Fruit fly (Drosophila melanogaster): Measurements from ENCODE around the gene sloth1.

sloth1 gene

dm6 chrX:7001135-7001769 lies 9.9 kb upstream of the sloth1 start (continued):
- TF ChIP-seq CG31627 (GFP tag; optimal IDR thresholded peaks at IDR 0.05) = no peak
- peak; percentile 74 for TF ChIP-seq Eip78C (GFP tag)
- TF ChIP-seq CG6808 (GFP tag; optimal IDR thresholded peaks at IDR 0.05) = no peak
- no peak for TF ChIP-seq CG11902 (GFP tag; optimal IDR thresholded peaks at IDR 0.05)
- no peak for TF ChIP-seq CG4318 (GFP tag; optimal IDR thresholded peaks at IDR 0.05)
- peak; percentile 62 for TF ChIP-seq topi (GFP tag; optimal IDR thresholded peaks at IDR 0.05)
- no peak for TF ChIP-seq CG6163 (GFP tag; IDR thresholded peaks at IDR 0.05)
- no peak for TF ChIP-seq Blimp-1 (GFP tag; optimal IDR thresholded peaks at IDR 0.05)

- no peak for TF ChIP-seq Ets96B (tag; optimal IDR thresholded peaks at IDR 0.05)
- peak; percentile 98 for TF ChIP-seq fkh (GFP tag; optimal IDR thresholded peaks at IDR 0.05)
- TF ChIP-seq CG15336 (GFP tag; IDR thresholded peaks at IDR 0.05) = no peak
- TF ChIP-seq Blimp-1 (GFP tag; optimal IDR thresholded peaks at IDR 0.05) = no peak
- no peak for TF ChIP-seq achi (GFP tag; optimal IDR thresholded peaks at IDR 0.05)
- TF ChIP-seq cyc (GFP tag; optimal IDR thresholded peaks at IDR 0.05) = no peak
- no peak for TF ChIP-seq ss (GFP tag; optimal IDR thresholded peaks at IDR 0.05)
- no peak for TF ChIP-seq CG10631 (GFP tag; optimal IDR thresholded peaks at IDR 0.05)
- TF ChIP-seq Sox102F (GFP tag; optimal IDR thresholded peaks at IDR 0.05) = no peak
- TF ChIP-seq CG4318 (GFP tag; optimal IDR thresholded peaks at IDR 0.05) = no peak
- TF ChIP-seq svp (GFP tag) = peak; percentile 30
- TF ChIP-seq net (GFP tag; optimal IDR thresholded peaks at IDR 0.05) = no peak
- TF ChIP-seq fd85E (GFP tag; optimal IDR thresholded peaks at IDR 0.05) = no peak
- TF ChIP-seq Eip78C (GFP tag) = peak; percentile 31
- TF ChIP-seq Ets21C (GFP tag; optimal IDR thresholded peaks at IDR 0.05) = no peak
- TF ChIP-seq Met (GFP tag; optimal IDR thresholded peaks at IDR 0.05) = peak; percentile 3
- TF ChIP-seq fd59A (GFP tag; optimal IDR thresholded peaks at IDR 0.05) = no peak
- TF ChIP-seq CG16779 (tag; optimal IDR thresholded peaks at IDR 0.05) = no peak
- TF ChIP-seq dsx (GFP tag; optimal IDR thresholded peaks at IDR 0.05; ENCODE audit: poor library complexity, severe bottlenecking) = no peak
Measured at dm6 chrX:7004101-7004700, 7.0 kb upstream of the sloth1 start.

dm6 chrX:7005444-7005843 lies 5.7 kb upstream of the sloth1 start:
- no peak for TF ChIP-seq vri (GFP tag; optimal IDR thresholded peaks at IDR 0.05)
- TF ChIP-seq net (GFP tag; optimal IDR thresholded peaks at IDR 0.05) = no peak
- no peak for TF ChIP-seq eg (GFP tag; IDR thresholded peaks at IDR 0.05)
- no peak for TF ChIP-seq fd59A (GFP tag; optimal IDR thresholded peaks at IDR 0.05)
- no peak for TF ChIP-seq Ets21C (GFP tag; optimal IDR thresholded peaks at IDR 0.05)
- no peak for TF ChIP-seq Met (GFP tag; optimal IDR thresholded peaks at IDR 0.05)

- TF ChIP-seq net (GFP tag; optimal IDR thresholded peaks at IDR 0.05) = peak; percentile 0
- TF ChIP-seq Met (GFP tag; optimal IDR thresholded peaks at IDR 0.05) = peak; percentile 51
- TF ChIP-seq CG11902 (GFP tag; optimal IDR thresholded peaks at IDR 0.05) = no peak
- TF ChIP-seq CG6163 (GFP tag; IDR thresholded peaks at IDR 0.05) = peak; percentile 19; the same call in 1 of the 3 replicates
- peak; percentile 37 for TF ChIP-seq topi (GFP tag; optimal IDR thresholded peaks at IDR 0.05)
- peak; percentile 27 for TF ChIP-seq CG3032 (tag; optimal IDR thresholded peaks at IDR 0.05)
- no peak for TF ChIP-seq CG6808 (GFP tag; optimal IDR thresholded peaks at IDR 0.05)
- peak; percentile 29 for TF ChIP-seq Smox (GFP tag; optimal IDR thresholded peaks at IDR 0.05)
- no peak for TF ChIP-seq Gug (GFP tag; IDR thresholded peaks at IDR 0.05)
- no peak for TF ChIP-seq CG8319 (GFP tag; optimal IDR thresholded peaks at IDR 0.05)
- peak; percentile 12 for TF ChIP-seq vri (GFP tag; optimal IDR thresholded peaks at IDR 0.05)
- no peak for TF ChIP-seq Blimp-1 (GFP tag; optimal IDR thresholded peaks at IDR 0.05)
- TF ChIP-seq CG9139 (GFP tag; optimal IDR thresholded peaks at IDR 0.05) = no peak
- peak; percentile 30 for TF ChIP-seq Sox102F (GFP tag; optimal IDR thresholded peaks at IDR 0.05)
- TF ChIP-seq CG8119 (GFP tag; IDR thresholded peaks at IDR 0.05) = no peak
- no peak for TF ChIP-seq CG4318 (GFP tag; optimal IDR thresholded peaks at IDR 0.05)
- TF ChIP-seq OdsH (GFP tag; optimal IDR thresholded peaks at IDR 0.05) = peak; percentile 26
- TF ChIP-seq Sox15 (GFP tag; optimal IDR thresholded peaks at IDR 0.05) = no peak
- TF ChIP-seq CG15336 (GFP tag; IDR thresholded peaks at IDR 0.05) = no peak
- no peak for TF ChIP-seq dac (GFP tag; optimal IDR thresholded peaks at IDR 0.05)
- peak; percentile 30 for TF ChIP-seq achi (GFP tag; optimal IDR thresholded peaks at IDR 0.05)
- TF ChIP-seq fd59A (GFP tag; optimal IDR thresholded peaks at IDR 0.05) = no peak
- no peak for TF ChIP-seq CG32006 (GFP tag; optimal IDR thresholded peaks at IDR 0.05)
- TF ChIP-seq Eip78C (GFP tag) = peak; percentile 76
- TF ChIP-seq CG3919 (GFP tag; optimal IDR thresholded peaks at IDR 0.05) = no peak
- peak; percentile 1 for TF ChIP-seq CG6792 (GFP tag; optimal IDR thresholded peaks at IDR 0.05)
- TF ChIP-seq esn (GFP tag; optimal IDR thresholded peaks at IDR 0.05) = peak; percentile 49
- TF ChIP-seq Eip75B (GFP tag; optimal IDR thresholded peaks at IDR 0.05) = no peak
- no peak for TF ChIP-seq CG7368 (GFP tag; optimal IDR thresholded peaks at IDR 0.05)
- no peak for TF ChIP-seq ss (GFP tag; optimal IDR thresholded peaks at IDR 0.05)
- peak; percentile 24 for TF ChIP-seq CG10631 (GFP tag; optimal IDR thresholded peaks at IDR 0.05)
- no peak for TF ChIP-seq Ets21C (GFP tag; optimal IDR thresholded peaks at IDR 0.05)
Measured at dm6 chrX:7007693-7008092, 3.5 kb upstream of the sloth1 start.
